Fruit fly (Drosophila melanogaster) whole organism: ENCODE results near the gene salt.

Source experiments
- CG8478 ChIP-seq: fragments of >200 bp; optimal IDR thresholded peaks from 2 replicates; lab custom pipeline; 2018; ENCODE audit warnings: inconsistent platforms
- Dll ChIP-seq: fragments of >200 bp; optimal IDR thresholded peaks from 2 replicates; lab custom pipeline; 2017
- EcR ChIP-seq, 2 experiments: fragments of >200 bp; optimal IDR thresholded peaks; 2 replicates each; lab custom pipeline; 2017; ENCODE audit warnings: missing biosample characterization in 2 of 2, missing genetic modification characterization in 2 of 2, missing genetic modification reagents in 2 of 2
- pan ChIP-seq: fragments of >200 bp; optimal IDR thresholded peaks from 2 replicates; lab custom pipeline; 2017
- psq ChIP-seq: fragments of >200 bp; optimal IDR thresholded peaks from 2 replicates; lab custom pipeline; 2017
- usp ChIP-seq: fragments of >200 bp; optimal IDR thresholded peaks from 2 replicates; lab custom pipeline; 2017; ENCODE audit warnings: missing biosample characterization, missing genetic modification characterization, mixed read lengths

Gene salt

DNA sequence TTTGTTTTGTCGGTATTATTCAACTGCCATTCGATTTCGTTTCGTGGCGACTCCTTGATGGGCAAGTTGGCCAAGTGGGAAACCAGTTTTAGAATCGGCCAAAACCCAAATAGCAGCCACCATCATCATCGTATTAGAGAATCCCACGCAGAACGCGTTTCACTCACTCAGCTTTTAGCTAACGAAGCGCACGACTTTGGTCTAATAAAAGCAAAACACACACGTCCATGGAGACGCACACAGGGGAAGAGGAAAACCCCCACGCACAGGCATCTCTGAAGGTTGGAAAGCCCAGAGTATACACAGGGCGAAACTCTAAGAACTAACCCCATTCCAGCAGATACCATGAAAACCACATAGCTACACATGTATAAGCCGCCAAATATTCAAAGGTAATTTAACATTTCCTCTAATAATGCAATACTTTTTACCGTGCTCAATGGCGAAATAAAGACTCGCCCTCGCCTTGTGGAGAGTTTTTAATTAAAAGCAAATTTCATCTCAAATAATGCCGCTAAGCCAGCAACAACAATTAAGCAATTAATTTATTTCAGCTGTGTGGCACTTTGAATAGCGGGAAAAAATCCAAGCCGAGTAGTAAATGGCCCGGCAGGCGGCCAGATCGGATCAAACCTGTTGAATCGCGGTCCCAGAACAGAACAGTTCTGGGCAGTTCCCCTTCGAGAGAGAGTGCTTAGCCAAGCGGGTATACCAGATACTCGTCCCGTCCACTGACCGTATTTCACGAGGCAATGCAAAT lies 43.1 kb downstream of the salt start:
- TF ChIP-seq pan (no peak), CG8478 (no peak), usp (GFP tag; lab: Kevin White, UChicago) (no peak), EcR (GFP tag; optimal IDR thresholded peaks at IDR 0.05; lab: Kevin White, UChicago) (no peak), psq (lab: Kevin White, UChicago) (no peak), Dll (no peak)

DNA sequence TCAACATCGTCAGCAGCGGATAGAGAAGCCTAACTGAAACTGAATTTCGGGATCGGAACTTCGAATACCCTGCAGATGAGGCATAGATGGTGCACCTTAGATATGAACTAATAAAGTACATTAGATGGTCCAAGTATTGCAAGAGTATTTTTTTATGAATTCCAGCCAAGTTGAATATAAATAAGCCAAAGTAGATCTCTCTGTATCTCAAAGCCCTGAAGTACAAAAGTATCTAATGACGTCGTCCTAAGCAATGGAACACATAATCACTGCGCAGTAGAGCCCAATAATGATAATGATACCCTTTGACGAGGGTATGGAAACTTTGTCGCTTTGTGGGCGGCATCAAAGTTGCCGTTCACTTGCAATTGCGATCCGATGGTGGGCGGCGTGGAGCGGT lies 44.7 kb downstream of the salt start:
- TF ChIP-seq CG8478 (no peak), Dll (no peak), pan (no peak), psq (lab: Kevin White, UChicago) (no peak), EcR (GFP tag; optimal IDR thresholded peaks at IDR 0.05; lab: Kevin White, UChicago) (no peak), usp (GFP tag; lab: Kevin White, UChicago) (no peak)

DNA sequence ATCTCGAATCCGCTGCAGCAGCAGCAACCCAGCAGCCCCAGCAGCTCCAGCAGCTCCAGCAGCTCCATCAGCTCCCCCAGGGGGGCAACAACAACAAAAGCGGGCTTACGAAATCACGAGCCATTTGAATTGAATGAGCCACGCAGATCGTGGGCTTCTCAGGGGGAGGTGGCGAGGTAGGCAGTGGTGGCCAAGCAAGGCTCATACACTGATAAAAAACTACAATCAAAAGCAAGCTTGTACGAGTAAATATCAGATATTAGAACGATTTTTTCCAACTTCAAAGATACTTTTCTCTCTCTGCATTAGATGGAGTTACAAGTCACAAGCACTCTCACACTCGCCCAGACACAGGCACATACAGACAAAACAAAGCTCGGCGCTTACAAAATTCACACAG lies 45.4 kb downstream of the salt start:
- TF ChIP-seq Dll (no peak), psq (lab: Kevin White, UChicago) (no peak), usp (GFP tag; lab: Kevin White, UChicago) (no peak), pan (no peak), EcR (GFP tag; optimal IDR thresholded peaks at IDR 0.05; lab: Kevin White, UChicago) (no peak), CG8478 (no peak)

DNA sequence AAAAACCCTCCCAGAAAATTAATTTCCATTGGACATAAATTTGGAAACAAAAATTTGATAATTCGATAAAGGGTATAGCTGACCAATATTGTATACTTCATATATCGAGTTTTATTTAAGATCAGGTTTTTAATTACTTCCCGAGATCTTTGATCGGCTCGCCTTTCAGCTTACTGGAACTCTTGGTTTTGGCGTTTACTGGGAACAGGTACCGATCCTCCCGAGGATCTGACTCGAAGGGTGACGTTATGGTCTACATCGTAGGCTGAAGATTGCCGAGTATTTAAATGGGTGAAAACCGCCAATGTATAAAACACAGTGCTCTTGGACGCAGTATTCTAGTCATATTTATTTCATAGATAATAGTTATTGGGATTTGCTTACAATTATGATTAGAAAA lies 46.3 kb downstream of the salt start, which contains the start of gene CG42693:
Gene CG42693, minus strand, starts transcription at position 101 of the 400 bp plus-strand sequence.
- TF ChIP-seq usp (GFP tag; lab: Kevin White, UChicago), result no peak
- TF ChIP-seq pan, result no peak
- no peak for TF ChIP-seq EcR (GFP tag; optimal IDR thresholded peaks at IDR 0.05; lab: Kevin White, UChicago)
- TF ChIP-seq psq (lab: Kevin White, UChicago), result no peak
- TF ChIP-seq Dll, result no peak
- TF ChIP-seq CG8478, result no peak

DNA sequence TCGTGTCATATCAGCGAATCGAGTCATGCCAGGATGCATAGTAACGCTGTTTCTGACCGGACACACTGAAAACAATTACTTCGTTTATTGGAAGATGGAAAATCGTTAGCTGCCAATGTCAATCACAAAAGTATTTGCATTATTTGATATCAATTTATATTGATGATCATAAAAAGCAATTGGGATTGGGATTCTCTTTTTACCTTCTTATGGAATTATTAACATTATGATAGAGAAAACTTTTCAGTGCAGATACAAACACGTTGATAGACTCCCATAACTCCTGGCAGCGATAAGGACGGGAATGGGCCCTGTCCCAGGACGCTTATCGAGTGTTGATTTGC lies 47.6 kb downstream of the salt start:
- TF ChIP-seq usp (GFP tag; lab: Kevin White, UChicago) (no peak), CG8478 (no peak), Dll (no peak), psq (lab: Kevin White, UChicago) (no peak), EcR (GFP tag; optimal IDR thresholded peaks at IDR 0.05; lab: Kevin White, UChicago) (no peak), pan (no peak)

DNA sequence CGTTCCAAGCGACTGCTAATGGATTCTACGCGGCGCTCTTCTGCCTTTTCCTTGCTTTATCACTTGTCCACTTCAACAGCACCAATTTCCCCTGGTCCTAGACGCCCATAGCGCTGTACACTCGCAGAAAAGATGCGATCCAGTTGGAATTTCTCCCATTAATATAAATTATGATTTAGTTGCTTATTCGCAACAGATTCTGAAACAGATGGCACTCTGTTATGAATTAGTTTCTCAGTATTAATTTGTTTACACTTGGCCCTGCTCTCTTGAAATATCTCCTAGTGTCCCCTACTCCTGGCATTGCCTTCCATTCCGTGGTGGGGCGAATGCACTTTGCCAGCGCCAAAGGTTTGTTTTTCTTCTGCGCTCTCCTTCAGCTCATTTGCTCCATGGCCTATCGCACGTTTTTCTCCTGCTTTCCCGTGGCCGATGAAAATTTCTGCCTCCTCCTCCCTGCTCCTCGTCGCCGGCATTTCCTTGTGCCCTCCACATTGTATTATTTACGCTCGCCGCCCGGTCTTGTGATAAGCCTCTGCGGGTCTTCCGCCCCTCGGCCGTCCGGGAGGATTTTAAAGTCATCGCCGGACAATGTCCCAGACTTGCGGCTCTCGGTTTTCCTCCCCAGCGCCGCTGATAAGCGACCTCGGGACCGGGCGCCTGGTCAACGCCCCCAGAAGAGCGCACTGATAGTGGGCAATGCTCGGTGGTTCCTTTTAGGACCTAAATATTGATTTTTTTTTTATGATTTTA lies 48.2 kb downstream of the salt start:
- peak in 1 of 2 experiments; percentile 82 for TF ChIP-seq EcR (GFP tag; optimal IDR thresholded peaks at IDR 0.05; lab: Kevin White, UChicago)
- no peak for TF ChIP-seq Dll
- no peak for TF ChIP-seq usp (GFP tag; lab: Kevin White, UChicago)
- TF ChIP-seq pan, result no peak
- no peak for TF ChIP-seq psq (lab: Kevin White, UChicago)
- no peak for TF ChIP-seq CG8478

DNA sequence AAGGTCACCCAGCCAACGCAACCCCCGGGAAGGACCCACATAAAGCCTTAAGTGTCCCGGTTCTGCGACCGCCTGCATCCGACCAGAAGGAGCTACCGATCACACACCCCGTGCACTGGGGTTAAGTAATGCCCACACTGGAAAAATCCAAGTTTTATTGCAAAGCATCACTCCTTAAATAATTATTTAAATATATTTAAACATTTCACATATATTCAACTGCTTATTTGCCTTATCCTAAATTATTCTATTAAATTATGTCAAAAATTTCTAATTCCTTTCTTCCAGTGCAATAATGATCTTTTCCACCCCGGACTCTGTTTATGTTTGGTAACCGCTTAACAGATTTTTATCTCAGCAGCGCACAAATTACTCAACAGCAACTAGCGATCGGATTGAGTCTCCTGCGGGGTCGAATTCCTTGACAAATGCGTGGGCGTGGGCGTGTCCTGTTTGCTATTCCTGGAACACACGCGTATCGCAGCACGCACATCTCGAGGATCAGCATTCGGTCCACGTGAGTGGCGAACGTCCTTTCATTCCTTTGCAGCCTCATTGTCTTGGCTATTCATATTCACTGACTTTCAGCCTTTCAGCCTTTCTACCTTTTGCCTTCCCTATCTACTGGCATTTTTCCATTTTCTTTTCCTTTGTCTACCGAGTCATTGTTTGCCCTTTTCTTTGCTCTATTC lies 49.8 kb downstream of the salt start:
- TF ChIP-seq CG8478 (no peak), pan (no peak), psq (lab: Kevin White, UChicago) (no peak), usp (GFP tag; lab: Kevin White, UChicago) (no peak), Dll (no peak), EcR (GFP tag; optimal IDR thresholded peaks at IDR 0.05; lab: Kevin White, UChicago) (peak in 1 of 2 experiments; percentile 16)

DNA sequence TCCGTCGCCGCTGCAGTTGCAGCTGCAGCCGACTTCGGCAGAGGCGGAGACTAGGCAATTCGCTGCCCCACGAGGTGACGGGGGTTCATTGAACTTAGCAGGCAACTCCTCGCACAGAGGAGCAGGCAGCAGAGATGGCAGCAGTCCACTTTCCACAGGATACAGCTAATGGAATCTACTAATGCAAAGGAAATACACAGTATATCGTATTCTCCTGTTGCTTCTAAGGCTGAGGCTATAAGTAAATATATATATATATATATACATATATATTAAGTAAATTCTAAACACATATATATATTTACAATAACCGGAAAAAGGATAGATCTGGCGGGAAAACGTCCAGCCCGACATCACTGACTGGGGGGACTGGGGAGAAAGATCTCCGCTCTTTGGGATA lies 51.1 kb downstream of the salt start:
- peak in 1 of 2 experiments; percentile 38 for TF ChIP-seq EcR (GFP tag; optimal IDR thresholded peaks at IDR 0.05; lab: Kevin White, UChicago)
- TF ChIP-seq CG8478, result no peak

DNA sequence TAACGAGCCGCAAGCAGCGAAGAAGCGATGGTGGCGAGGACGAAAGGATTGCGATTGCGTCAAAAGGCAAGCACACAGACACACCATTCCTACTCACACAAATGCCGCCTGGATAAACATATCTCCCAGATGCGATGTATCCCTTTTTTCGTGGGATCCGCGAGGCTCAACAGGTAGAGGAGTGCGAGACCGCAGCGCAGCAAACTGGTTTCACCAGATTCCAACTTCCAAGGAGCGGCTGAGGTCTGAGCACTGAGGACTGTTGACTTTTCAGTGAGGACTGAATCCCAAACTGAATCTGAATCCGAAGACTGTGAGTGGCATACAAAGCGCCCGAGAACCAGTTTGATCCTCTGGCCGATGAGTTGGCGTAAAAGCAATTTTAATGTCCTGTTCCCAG lies 52.6 kb downstream of the salt start:
- no peak for TF ChIP-seq CG8478
- TF ChIP-seq pan, result no peak
